Fruit fly (Drosophila melanogaster) whole organism, larva: ENCODE data around the gene Torsin.

Experiments used
- noc ChIP-seq: fragments of 200-800 bp; sonication (Bioruptor generic); optimal IDR thresholded peaks from 3 replicates; lab custom pipeline; 2019; ENCODE audit warnings: missing biosample characterization, mild to moderate bottlenecking, missing genetic modification characterization, moderate library complexity

The Torsin gene

dm6 chrX:4649751-4650150 is at the start of gene Torsin, which contains the start of gene Cbp80:
TSS of gene Torsin (minus strand) at chrX:4650032.
TSS of gene Cbp80 (plus strand) at chrX:4650015.
- TF ChIP-seq noc: no peak

- no peak for TF ChIP-seq noc
Measured at dm6 chrX:4699370-4699769, 49.5 kb upstream of the Torsin start.

dm6 chrX:4694104-4694503 is 44.3 kb upstream of the Torsin start:
- no peak for TF ChIP-seq noc

- TF ChIP-seq noc: no peak
Measured at dm6 chrX:4692963-4693362, 43.1 kb upstream of the Torsin start.

DNA sequence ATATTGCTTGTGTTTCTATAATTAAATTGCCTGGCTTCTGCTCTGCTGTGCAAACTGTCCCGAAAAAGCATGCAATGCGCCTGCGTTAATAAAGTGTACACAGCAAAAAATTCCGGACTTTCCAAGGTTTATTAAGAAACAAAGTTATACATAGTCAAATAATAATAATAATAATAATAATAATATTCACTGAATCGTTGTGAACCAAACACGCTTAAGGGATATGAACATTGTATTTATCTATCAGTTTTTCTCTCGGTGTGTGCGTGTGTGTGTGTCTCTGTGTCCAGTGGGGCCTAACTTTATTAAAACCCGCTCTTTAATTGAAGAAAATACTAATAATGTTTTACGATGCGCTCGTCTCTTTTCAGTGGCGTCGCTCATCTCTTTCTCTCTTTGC is 41.4 kb upstream of the Torsin start:
- TF ChIP-seq noc: no peak

DNA sequence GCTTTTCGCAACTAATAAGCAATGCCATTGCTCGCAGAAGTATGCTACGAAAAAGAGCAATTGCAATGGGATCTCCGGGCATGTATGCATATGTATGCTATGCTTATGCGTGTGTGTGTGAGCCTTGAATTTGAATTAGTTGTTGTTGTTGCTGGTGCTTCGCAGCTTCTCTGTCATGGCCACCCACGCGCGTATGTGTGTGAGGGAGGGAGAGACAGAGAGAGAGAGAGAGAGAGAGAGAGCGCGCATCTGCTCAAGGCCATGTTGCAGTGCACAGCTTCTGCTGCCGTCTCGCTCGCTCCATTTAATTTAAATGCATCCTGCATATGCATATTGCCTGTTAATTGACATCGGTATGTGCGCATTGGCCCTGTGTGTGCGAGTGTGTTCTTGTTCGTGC is 40.9 kb upstream of the Torsin start:
- no peak for TF ChIP-seq noc

dm6 chrX:4687778-4688399 is 38.1 kb upstream of the Torsin start, which contains the start of gene ctp:
TSS of gene ctp (plus strand) at chrX:4687800.
- peak; percentile 43 for TF ChIP-seq noc

dm6 chrX:4686723-4687122 is 36.9 kb upstream of the Torsin start, which contains the start of gene Pp2C1:
TSS of gene Pp2C1 (minus strand) at chrX:4686903.
- no peak for TF ChIP-seq noc

dm6 chrX:4686150-4686549 is 36.3 kb upstream of the Torsin start:
- TF ChIP-seq noc: peak; percentile 19

dm6 chrX:4684444-4684924 is 34.7 kb upstream of the Torsin start:
- peak; percentile 70 for TF ChIP-seq noc

DNA sequence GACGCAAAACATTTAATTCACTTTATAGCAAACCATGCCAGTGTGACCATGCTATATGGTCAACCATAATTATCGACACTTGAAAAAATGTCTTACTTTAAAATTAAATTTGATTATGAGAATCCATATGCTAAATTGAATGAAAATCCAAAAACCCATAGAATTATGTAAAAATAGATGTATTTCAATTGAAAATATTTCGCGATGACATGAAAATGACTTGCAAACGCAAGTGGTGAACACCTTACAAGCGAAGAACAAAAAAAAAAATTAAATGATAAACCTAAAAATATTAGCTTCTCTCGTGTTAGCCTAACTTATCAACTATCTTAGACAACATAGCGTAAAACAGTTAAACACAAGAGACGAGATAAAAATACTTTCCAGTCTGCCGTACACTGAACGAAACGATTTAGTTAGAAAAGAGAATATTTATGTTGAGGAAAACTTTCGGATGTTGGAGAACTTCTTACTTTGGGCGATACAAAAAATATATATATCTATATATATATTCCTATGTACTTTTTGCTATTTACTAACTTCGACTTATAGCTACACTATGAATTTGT is 30.1 kb upstream of the Torsin start:
- peak; percentile 27 for TF ChIP-seq noc

- TF ChIP-seq noc: no peak
Measured at dm6 chrX:4678913-4679812, 29.3 kb upstream of the Torsin start, which contains the start of gene fzr. TSS of gene fzr (minus strand) at chrX:4679537.

DNA sequence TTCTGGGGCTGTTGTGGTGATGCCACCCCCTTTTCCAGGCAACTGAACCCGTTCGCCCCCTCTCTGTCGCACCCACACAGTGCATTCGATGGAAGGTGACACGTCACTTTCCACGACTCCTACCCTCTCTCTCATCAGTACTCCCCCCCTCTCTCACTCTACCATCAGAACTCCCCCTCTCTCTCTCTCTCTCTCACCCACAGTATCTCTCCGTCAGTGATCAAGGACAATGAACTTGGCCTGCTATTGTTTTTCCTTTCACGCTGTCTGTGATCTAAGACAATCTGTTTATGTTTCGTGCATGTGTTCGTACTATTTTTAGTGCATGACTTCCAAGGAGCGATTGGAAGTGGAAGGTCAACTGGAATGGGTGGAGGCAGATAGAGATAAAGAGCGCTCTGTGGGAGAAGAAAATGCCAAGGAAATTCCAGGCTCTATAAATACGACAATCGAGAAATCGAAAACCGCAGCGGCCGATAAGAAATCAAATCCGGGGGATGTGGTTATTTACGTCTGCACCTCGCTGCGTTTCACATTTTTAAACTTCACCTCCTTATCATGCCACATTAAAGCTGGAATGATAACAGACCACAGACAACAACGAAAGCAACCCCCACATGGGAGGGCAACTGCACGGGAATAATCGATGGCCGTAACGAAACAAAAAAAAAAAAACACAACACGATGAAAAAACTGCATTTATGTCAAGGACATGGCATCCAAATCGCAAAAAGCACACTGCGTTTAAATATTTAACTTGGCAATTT is 28.5 kb upstream of the Torsin start:
- TF ChIP-seq noc: no peak

DNA sequence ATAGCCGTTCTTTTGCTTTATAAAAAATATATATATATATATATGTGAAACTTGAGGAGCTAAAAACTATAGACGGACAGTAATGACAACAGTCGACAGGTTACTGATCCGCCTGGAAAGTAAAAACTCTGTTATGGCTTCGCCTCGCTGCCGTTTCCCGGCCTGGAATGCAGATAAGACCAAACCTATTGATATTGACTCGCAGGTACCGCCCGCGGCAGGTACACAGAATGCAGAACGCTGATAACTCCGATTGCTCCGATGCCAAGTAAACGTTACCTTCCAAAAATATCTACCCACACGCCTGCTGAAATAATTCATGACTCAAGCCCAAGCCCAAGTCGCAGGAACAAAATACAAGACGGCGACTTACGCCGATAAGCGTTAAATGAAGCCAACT is 27.6 kb upstream of the Torsin start:
- no peak for TF ChIP-seq noc

dm6 chrX:4675054-4675453 is 25.2 kb upstream of the Torsin start:
- no peak for TF ChIP-seq noc

DNA sequence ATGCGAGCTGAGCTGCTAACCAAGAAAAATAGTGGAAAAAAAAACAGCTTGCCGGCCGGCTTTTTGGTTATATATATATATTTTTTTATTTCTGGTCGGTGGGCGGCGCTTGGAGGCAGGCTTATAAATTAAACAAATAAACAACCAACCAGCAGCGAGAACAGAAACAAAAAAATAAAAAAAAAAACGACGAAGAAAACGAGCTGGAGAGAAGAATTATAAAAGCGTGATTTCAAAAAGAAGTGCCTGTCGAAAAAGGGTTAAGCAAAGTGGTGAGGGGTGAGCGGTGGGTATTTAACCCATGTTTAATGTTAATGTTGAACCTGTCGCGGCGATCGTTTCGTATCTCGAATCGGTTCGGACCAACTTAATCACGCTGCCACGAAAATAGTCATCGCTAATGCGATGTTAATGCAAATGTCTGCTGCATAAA is 21.4 kb upstream of the Torsin start:
- TF ChIP-seq noc: no peak
